Fruit fly (Drosophila melanogaster) whole organism, embryonic: Measurements from ENCODE around the gene CG11986.
A peak's percentile ranks its signal among the peaks of the same experiment; 100 is the strongest.

ENCODE experiments used
- B-H1 ChIP-seq: fragments of 200-800 bp; sonication (Bioruptor generic); IDR thresholded peaks from 3 replicates; pipeline ENCODE4 v1.3.6; 2022; ENCODE audit warnings: missing biosample characterization, missing genetic modification characterization
- CG1024 ChIP-seq: fragments of 200-800 bp; sonication (Bioruptor generic); IDR thresholded peaks from 2 replicates; pipeline ENCODE4 v1.3.6; 2022; ENCODE audit warnings: missing biosample characterization, missing genetic modification characterization
- CG12104 ChIP-seq: fragments of 200-800 bp; sonication (Bioruptor generic); optimal IDR thresholded peaks from 3 replicates; lab custom pipeline; 2016; ENCODE audit warnings: missing biosample characterization, missing genetic modification characterization
- CG12659 ChIP-seq: fragments of 200-800 bp; sonication (Bioruptor generic); optimal IDR thresholded peaks from 3 replicates; lab custom pipeline; 2017; ENCODE audit warnings: mild to moderate bottlenecking, missing biosample characterization, missing genetic modification reagents, missing genetic modification characterization
- CG14667 ChIP-seq: fragments of 200-800 bp; sonication (Bioruptor generic); IDR thresholded peaks from 2 replicates; pipeline ENCODE4 v1.3.6; 2022; ENCODE audit warnings: missing biosample characterization, missing genetic modification characterization
- CG14710 ChIP-seq: fragments of 200-800 bp; sonication (Bioruptor generic); optimal IDR thresholded peaks from 3 replicates; lab custom pipeline; 2019; ENCODE audit warnings: missing biosample characterization, mild to moderate bottlenecking, missing genetic modification characterization, moderate library complexity
- CG17186 ChIP-seq: fragments of 200-800 bp; sonication (Bioruptor generic); optimal IDR thresholded peaks from 3 replicates; lab custom pipeline; 2017; ENCODE audit warnings: missing biosample characterization, missing genetic modification reagents, missing genetic modification characterization
- CG17328 ChIP-seq: fragments of 200-800 bp; sonication (Bioruptor generic); IDR thresholded peaks from 2 replicates; pipeline ENCODE4 v1.3.6; 2022; ENCODE audit warnings: missing biosample characterization, missing genetic modification characterization
- CG2202 ChIP-seq: fragments of 200-800 bp; sonication (Bioruptor generic); optimal IDR thresholded peaks from 2 replicates; lab custom pipeline; 2018; ENCODE audit warnings: missing biosample characterization, mild to moderate bottlenecking, missing genetic modification characterization
- CG2889 ChIP-seq: fragments of 200-800 bp; sonication (Bioruptor generic); IDR thresholded peaks from 3 replicates; pipeline ENCODE4 v1.3.6; 2022; ENCODE audit warnings: missing biosample characterization, missing genetic modification characterization
- CG4360 ChIP-seq: fragments of 200-800 bp; sonication (Bioruptor generic); IDR thresholded peaks from 2 replicates; pipeline ENCODE4 v1.3.6; 2022; ENCODE audit warnings: missing biosample characterization, missing genetic modification characterization
- CG4424 ChIP-seq: fragments of 200-800 bp; sonication (Bioruptor generic); optimal IDR thresholded peaks from 3 replicates; lab custom pipeline; 2016; ENCODE audit warnings: missing biosample characterization, missing genetic modification characterization
- CG6175 ChIP-seq: fragments of 200-800 bp; sonication (Bioruptor generic); IDR thresholded peaks from 3 replicates; pipeline ENCODE4 v1.3.6; 2022; ENCODE audit warnings: missing biosample characterization, missing genetic modification characterization
- CG7556 ChIP-seq: fragments of 200-800 bp; sonication (Bioruptor generic); optimal IDR thresholded peaks from 2 replicates; lab custom pipeline; 2017; ENCODE audit warnings: missing biosample characterization, mild to moderate bottlenecking, missing genetic modification characterization
- CG7987 ChIP-seq: fragments of 200-800 bp; sonication (Bioruptor generic); optimal IDR thresholded peaks from 2 replicates; lab custom pipeline; 2018; ENCODE audit warnings: missing biosample characterization, mild to moderate bottlenecking, missing genetic modification characterization, moderate library complexity
- CG8765 ChIP-seq: fragments of 200-800 bp; sonication (Bioruptor generic); IDR thresholded peaks from 2 replicates; pipeline ENCODE4 v1.3.6; 2022; ENCODE audit warnings: missing biosample characterization, missing genetic modification characterization
- CG9609 ChIP-seq: fragments of 200-800 bp; sonication (Bioruptor generic); optimal IDR thresholded peaks from 3 replicates; lab custom pipeline; 2016; ENCODE audit warnings: missing biosample characterization, missing genetic modification characterization
- Chrac-16 ChIP-seq: fragments of 200-800 bp; sonication (Bioruptor generic); optimal IDR thresholded peaks from 3 replicates; lab custom pipeline; 2016; ENCODE audit warnings: missing biosample characterization, missing genetic modification characterization
- H15 ChIP-seq: fragments of 200-800 bp; sonication (Bioruptor generic); IDR thresholded peaks from 3 replicates; pipeline ENCODE4 v1.3.6; 2022; ENCODE audit warnings: missing biosample characterization, missing genetic modification characterization
- HLH3B ChIP-seq: fragments of 200-800 bp; sonication (Bioruptor generic); IDR thresholded peaks from 2 replicates; pipeline ENCODE4 v1.3.6; 2022; ENCODE audit warnings: missing biosample characterization, missing genetic modification characterization
- Hr3 ChIP-seq: fragments of 200-800 bp; sonication (Bioruptor generic); optimal IDR thresholded peaks from 3 replicates; lab custom pipeline; 2016; ENCODE audit warnings: missing biosample characterization, missing genetic modification characterization
- MBD-R2 ChIP-seq: fragments of 200-800 bp; sonication (Bioruptor generic); IDR thresholded peaks from 2 replicates; pipeline ENCODE4 v1.3.6; 2022; ENCODE audit warnings: missing biosample characterization, missing genetic modification characterization
- Mes4 ChIP-seq: fragments of 200-800 bp; sonication (Bioruptor generic); optimal IDR thresholded peaks from 2 replicates; lab custom pipeline; 2016; ENCODE audit warnings: missing biosample characterization, missing genetic modification characterization
- NK7.1 ChIP-seq: fragments of 200-800 bp; sonication (Bioruptor generic); optimal IDR thresholded peaks from 3 replicates; lab custom pipeline; 2016; ENCODE audit warnings: missing biosample characterization, missing genetic modification characterization
- Poxn ChIP-seq: fragments of 200-800 bp; sonication (Bioruptor generic); IDR thresholded peaks from 2 replicates; pipeline ENCODE4 v1.3.6; 2022; ENCODE audit warnings: missing biosample characterization, missing genetic modification characterization
- Usf ChIP-seq: fragments of 200-800 bp; sonication (Bioruptor generic); optimal IDR thresholded peaks from 2 replicates; lab custom pipeline; 2017; ENCODE audit warnings: missing genotype, missing biosample characterization, missing genetic modification characterization
- Vsx1 ChIP-seq: fragments of 200-800 bp; sonication (Bioruptor generic); optimal IDR thresholded peaks from 2 replicates; lab custom pipeline; 2017; ENCODE audit warnings: missing biosample characterization, mild to moderate bottlenecking, missing genetic modification characterization, missing genetic modification reagents
- Xrp1 ChIP-seq: fragments of 200-800 bp; sonication (Bioruptor generic); IDR thresholded peaks from 2 replicates; pipeline ENCODE4 v1.3.6; 2022; ENCODE audit warnings: missing biosample characterization, missing genetic modification characterization
- ato ChIP-seq: fragments of 200-800 bp; sonication (Bioruptor generic); IDR thresholded peaks from 2 replicates; pipeline ENCODE4 v1.3.6; 2022; ENCODE audit warnings: missing biosample characterization, missing genetic modification characterization; ENCODE audit not compliant: partially characterized antibody
- br ChIP-seq: fragments of >200 bp; optimal IDR thresholded peaks from 2 replicates; lab custom pipeline; 2017
- cad ChIP-seq: fragments of >200 bp; optimal IDR thresholded peaks from 2 replicates; lab custom pipeline; 2017; ENCODE audit warnings: missing biosample characterization, missing genetic modification characterization
- cg ChIP-seq: fragments of 200-800 bp; sonication (Bioruptor generic); optimal IDR thresholded peaks from 3 replicates; lab custom pipeline; 2019; ENCODE audit warnings: missing biosample characterization, mild to moderate bottlenecking, missing genetic modification characterization, moderate library complexity
- dmrt99B ChIP-seq: fragments of 200-800 bp; sonication (Bioruptor generic); optimal IDR thresholded peaks from 2 replicates; lab custom pipeline; 2018; ENCODE audit warnings: missing biosample characterization, mild to moderate bottlenecking, missing genetic modification characterization, moderate library complexity
- emc ChIP-seq: fragments of 200-800 bp; sonication (Bioruptor generic); optimal IDR thresholded peaks from 2 replicates; lab custom pipeline; 2016; ENCODE audit warnings: missing biosample characterization, missing genetic modification characterization
- fd102C ChIP-seq: fragments of 200-800 bp; sonication (Bioruptor generic); optimal IDR thresholded peaks from 2 replicates; lab custom pipeline; 2018; ENCODE audit warnings: missing biosample characterization, mild to moderate bottlenecking, missing genetic modification characterization, moderate library complexity
- fd3F ChIP-seq: fragments of 200-800 bp; sonication (Bioruptor generic); optimal IDR thresholded peaks from 2 replicates; lab custom pipeline; 2018; ENCODE audit warnings: missing biosample characterization, mild to moderate bottlenecking, missing genetic modification characterization, moderate library complexity
- gcm ChIP-seq: fragments of 200-800 bp; sonication (Bioruptor generic); optimal IDR thresholded peaks from 2 replicates; lab custom pipeline; 2019; ENCODE audit warnings: missing biosample characterization, mild to moderate bottlenecking, missing genetic modification characterization, moderate library complexity
- gcm2 ChIP-seq: fragments of 200-800 bp; sonication (Bioruptor generic); optimal IDR thresholded peaks from 2 replicates; lab custom pipeline; 2016; ENCODE audit warnings: missing biosample characterization, missing genetic modification characterization
- grau ChIP-seq: fragments of 200-800 bp; optimal IDR thresholded peaks from 3 replicates; lab custom pipeline; 2019; ENCODE audit warnings: missing biosample characterization, mild to moderate bottlenecking, missing genetic modification characterization, moderate library complexity
- gro ChIP-seq: fragments of 200-800 bp; sonication (Bioruptor generic); optimal IDR thresholded peaks from 2 replicates; lab custom pipeline; 2016; ENCODE audit warnings: missing biosample characterization, missing genetic modification characterization
- gsb ChIP-seq: fragments of 200-800 bp; sonication (Bioruptor generic); IDR thresholded peaks from 2 replicates; pipeline ENCODE4 v1.3.6; 2022; ENCODE audit warnings: missing biosample characterization, missing genetic modification characterization
- ham ChIP-seq: fragments of 200-800 bp; sonication (Bioruptor generic); IDR thresholded peaks from 2 replicates; pipeline ENCODE4 v1.3.6; 2022; ENCODE audit warnings: missing biosample characterization, missing genetic modification characterization
- jigr1 ChIP-seq: fragments of 200-800 bp; sonication (Bioruptor generic); IDR thresholded peaks from 3 replicates; pipeline ENCODE4 v1.3.6; 2022; ENCODE audit warnings: missing biosample characterization, missing genetic modification characterization
- lab ChIP-seq: fragments of 200-800 bp; sonication (Bioruptor generic); optimal IDR thresholded peaks from 3 replicates; lab custom pipeline; 2017; ENCODE audit warnings: missing biosample characterization, missing genetic modification characterization, mild to moderate bottlenecking, moderate library complexity, missing genetic modification reagents
- pita ChIP-seq: fragments of 200-800 bp; sonication (Bioruptor generic); optimal IDR thresholded peaks from 2 replicates; lab custom pipeline; 2017; ENCODE audit warnings: missing biosample characterization, mild to moderate bottlenecking, missing genetic modification characterization
- pzg ChIP-seq: fragments of 200-800 bp; sonication (Bioruptor generic); optimal IDR thresholded peaks from 3 replicates; lab custom pipeline; 2018; ENCODE audit warnings: missing biosample characterization, mild to moderate bottlenecking, missing genetic modification characterization, moderate library complexity
- sc ChIP-seq, 3 experiments: fragments of >200 bp in 2 of 3; fragments of 200-800 bp in 1 of 3; sonication (Bioruptor generic) in 1 of 3; optimal IDR thresholded peaks; 2 replicates in 2 of 3; 3 replicates in 1 of 3; lab custom pipeline; 2017; ENCODE audit warnings: mild to moderate bottlenecking in 1 of 3, missing biosample characterization in 1 of 3, missing genetic modification characterization in 1 of 3, missing genetic modification reagents in 1 of 3
- sd ChIP-seq: fragments of 200-800 bp; sonication (Bioruptor generic); optimal IDR thresholded peaks from 3 replicates; lab custom pipeline; 2018; ENCODE audit warnings: missing biosample characterization, mild to moderate bottlenecking, missing genetic modification characterization, moderate library complexity
- sens ChIP-seq: fragments of 200-800 bp; sonication (Bioruptor generic); peaks from one replicate; lab custom pipeline; 2016; ENCODE audit warnings: missing biosample characterization, missing genetic modification characterization
- toy ChIP-seq: fragments of 200-800 bp; sonication (Bioruptor generic); IDR thresholded peaks from 2 replicates; pipeline ENCODE4 v1.3.6; 2022; ENCODE audit warnings: missing biosample characterization, missing genetic modification characterization

Gene CG11986

dm6 chr3R:9031797-9032418, 16.7 kb downstream of the CG11986 start (continued):
- TF ChIP-seq gro (GFP tag; lab: Kevin White, UChicago) (peak; percentile 76), Poxn (GFP tag; lab: Robert Waterston, UW) (no peak), emc (peak; percentile 67), HLH3B (GFP tag; lab: Robert Waterston, UW) (peak; percentile 92), Vsx1 (peak; percentile 67), H15 (GFP tag; lab: Robert Waterston, UW) (peak; percentile 92), CG7556 (GFP tag; lab: Kevin White, UChicago) (peak; percentile 88), sd (peak; percentile 57), CG2202 (peak; percentile 61), br (lab: Kevin White, UChicago) (no peak), Xrp1 (GFP tag; lab: Robert Waterston, UW) (peak; percentile 91), lab (GFP tag; lab: Kevin White, UChicago) (peak; percentile 95), CG2889 (GFP tag; lab: Robert Waterston, UW) (peak; percentile 87), Usf (peak; percentile 64), dmrt99B (tag; lab: Kevin White, UChicago) (peak; percentile 93), CG14710 (tag; lab: Kevin White, UChicago) (peak; percentile 70), CG1024 (GFP tag; lab: Robert Waterston, UW) (peak; percentile 82), ham (GFP tag; lab: Robert Waterston, UW) (no peak), CG17186 (GFP tag; lab: Kevin White, UChicago) (peak; percentile 73), fd3F (peak; percentile 86), pita (GFP tag; lab: Kevin White, UChicago) (no peak), gsb (peak; percentile 81), ato (GFP tag; lab: Robert Waterston, UW) (no peak), Mes4 (GFP tag; lab: Kevin White, UChicago) (peak; percentile 65), jigr1 (GFP tag; lab: Robert Waterston, UW) (peak; percentile 66; the same call in 1 of the 3 replicates), CG12104 (GFP tag; lab: Kevin White, UChicago) (peak; percentile 76), sens (GFP tag; lab: Kevin White, UChicago) (peak; percentile 97), CG7987 (GFP tag; lab: Kevin White, UChicago) (peak; percentile 77), Hr3 (GFP tag; lab: Kevin White, UChicago) (peak; percentile 82), gcm (GFP tag; lab: Kevin White, UChicago) (peak; percentile 68), gcm2 (peak; percentile 85), CG6175 (GFP tag; lab: Robert Waterston, UW) (peak; percentile 74; the same call in 2 of the 3 replicates), B-H1 (GFP tag; lab: Robert Waterston, UW) (peak; percentile 87; the same call in 2 of the 3 replicates), fd102C (GFP tag; lab: Kevin White, UChicago) (no peak), grau (tag; lab: Kevin White, UChicago) (peak; percentile 84), CG9609 (GFP tag; lab: Kevin White, UChicago) (peak; percentile 66), CG12659 (GFP tag; lab: Kevin White, UChicago) (peak; percentile 86), toy (GFP tag; lab: Robert Waterston, UW) (peak; percentile 71; the same call in 1 of the 2 replicates), CG17328 (GFP tag; lab: Robert Waterston, UW) (peak; percentile 92), Chrac-16 (GFP tag; lab: Kevin White, UChicago) (peak; percentile 82), CG4424 (GFP tag; lab: Kevin White, UChicago) (peak; percentile 85), CG8765 (GFP tag; lab: Robert Waterston, UW) (peak; percentile 47; the same call in 1 of the 2 replicates), MBD-R2 (GFP tag; lab: Robert Waterston, UW) (peak; percentile 85), CG4360 (GFP tag; lab: Robert Waterston, UW) (peak; percentile 92), sc (optimal IDR thresholded peaks at IDR 0.05; lab: Kevin White, UChicago) (no peak), sc (GFP tag; optimal IDR thresholded peaks at IDR 0.05; lab: Kevin White, UChicago) (peak; percentile 61), cad (GFP tag; lab: Kevin White, UChicago) (no peak), NK7.1 (GFP tag; lab: Kevin White, UChicago) (peak; percentile 78), CG14667 (GFP tag; lab: Robert Waterston, UW) (peak; percentile 87), cg (GFP tag; lab: Kevin White, UChicago) (no peak), pzg (GFP tag; lab: Kevin White, UChicago) (peak; percentile 1)
